Fruit fly (Drosophila melanogaster) whole organism, pupa: ENCODE results near the gene odd.
A peak's percentile ranks its signal among the peaks of the same experiment; 100 is the strongest.

Experiments used
- CG14655 ChIP-seq: fragments of 200-800 bp; sonication (Bioruptor generic); optimal IDR thresholded peaks from 3 replicates; lab custom pipeline; 2017; ENCODE audit warnings: mild to moderate bottlenecking, missing biosample characterization, missing genetic modification reagents, missing genetic modification characterization
- CG15710 ChIP-seq: fragments of 200-800 bp; sonication (Bioruptor generic); optimal IDR thresholded peaks from 2 replicates; lab custom pipeline; 2018; ENCODE audit warnings: missing biosample characterization, mild to moderate bottlenecking, missing genetic modification characterization, moderate library complexity
- CG8301 ChIP-seq: fragments of 200-800 bp; sonication (Bioruptor generic); optimal IDR thresholded peaks from 2 replicates; lab custom pipeline; 2018; ENCODE audit warnings: missing biosample characterization, mild to moderate bottlenecking, missing genetic modification characterization
- EcR ChIP-seq: fragments of 200-800 bp; sonication (Bioruptor generic); optimal IDR thresholded peaks from 3 replicates; lab custom pipeline; 2019; ENCODE audit warnings: missing biosample characterization, missing genetic modification characterization, mild to moderate bottlenecking, moderate library complexity, missing genetic modification reagents
- Pif1B ChIP-seq: fragments of 200-800 bp; sonication (Bioruptor generic); optimal IDR thresholded peaks from 3 replicates; lab custom pipeline; 2016; ENCODE audit warnings: missing biosample characterization, missing genetic modification characterization
- Snoo ChIP-seq: fragments of 200-800 bp; sonication (Bioruptor generic); optimal IDR thresholded peaks from 3 replicates; lab custom pipeline; 2017; ENCODE audit warnings: missing biosample characterization, mild to moderate bottlenecking, missing genetic modification characterization, inconsistent platforms
- fd96Ca ChIP-seq: fragments of 200-800 bp; sonication (Bioruptor generic); IDR thresholded peaks from 3 replicates; pipeline ENCODE4 v1.3.6; 2022; ENCODE audit warnings: missing biosample characterization, missing genetic modification characterization
- gl ChIP-seq: fragments of 200-800 bp; sonication (Bioruptor generic); optimal IDR thresholded peaks from 2 replicates; lab custom pipeline; 2018; ENCODE audit warnings: missing biosample characterization, mild to moderate bottlenecking, missing genetic modification characterization

DNA sequence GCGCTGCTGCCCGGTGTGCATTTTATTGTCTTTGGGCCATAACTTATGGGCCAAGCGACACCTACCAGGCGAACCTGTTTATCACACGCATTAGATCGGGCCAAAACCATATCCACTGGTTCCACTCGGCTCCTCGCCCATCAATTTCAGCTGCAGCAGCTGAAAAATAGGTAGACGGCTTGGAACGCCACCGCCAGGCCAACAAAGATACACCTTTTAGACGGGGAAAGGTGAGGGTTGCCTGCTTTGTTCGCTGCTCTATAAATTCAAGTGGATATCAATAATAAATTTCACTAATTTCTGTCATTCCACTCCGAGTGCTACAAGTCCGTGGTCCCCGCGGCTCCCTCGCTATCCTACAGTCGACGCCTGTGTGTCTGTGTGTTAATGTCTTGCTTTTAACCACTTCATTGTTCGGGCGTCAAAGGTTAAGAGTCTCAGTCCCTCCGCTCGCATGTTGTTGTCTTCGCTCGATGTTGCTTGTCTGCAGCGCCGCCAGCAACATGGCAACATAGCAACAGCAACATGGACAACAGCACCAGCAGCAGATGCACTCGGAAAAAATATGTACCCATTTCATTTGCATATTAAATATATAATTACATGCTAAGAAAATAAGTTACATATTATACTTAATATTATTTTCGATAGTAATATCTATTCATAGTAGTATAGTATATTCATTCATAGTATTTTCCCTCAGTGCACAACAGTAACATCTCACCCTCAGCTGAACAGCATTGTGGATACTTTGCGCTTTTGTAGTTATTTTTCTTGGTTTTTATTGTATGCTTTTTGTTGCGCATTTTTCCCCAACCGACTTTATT, 18.4 kb downstream of the odd start:
- TF ChIP-seq CG8301 (tag; lab: Kevin White, UChicago) (peak; percentile 55), Snoo (tag; lab: Kevin White, UChicago) (peak; percentile 55), CG15710 (tag; lab: Kevin White, UChicago) (peak; percentile 84), EcR (GFP tag; lab: Kevin White, UChicago) (peak; percentile 18), Pif1B (GFP tag; lab: Kevin White, UChicago) (peak; percentile 59), fd96Ca (no peak), gl (tag; lab: Kevin White, UChicago) (peak; percentile 43), CG14655 (GFP tag; lab: Kevin White, UChicago) (peak; percentile 73)
